Fruit fly (Drosophila melanogaster): ENCODE results near the gene CG3808.

DNA sequence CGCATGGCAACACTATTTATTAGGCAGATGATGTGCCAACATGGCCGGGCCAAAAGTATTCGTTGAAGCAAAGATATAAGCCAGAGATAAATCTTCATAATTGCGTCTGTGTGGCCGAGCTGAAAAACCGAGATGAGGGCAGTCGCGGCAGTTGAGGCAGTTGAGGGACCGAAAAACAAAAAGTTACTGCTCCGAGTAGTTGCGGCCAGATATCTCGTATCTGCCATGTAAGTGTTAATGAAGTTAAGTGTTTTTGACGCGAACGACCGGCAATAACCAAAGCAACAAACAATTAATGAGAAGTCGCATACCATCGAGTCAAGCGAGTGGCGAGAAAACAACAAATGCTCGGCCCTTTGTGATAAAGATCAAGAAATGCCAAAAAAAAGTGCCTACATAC is 14.4 kb upstream of the CG3808 start:
- TF ChIP-seq CG7045 (GFP tag; optimal IDR thresholded peaks at IDR 0.05) (no peak), toe (GFP tag; optimal IDR thresholded peaks at IDR 0.05) (no peak), CG12768 (GFP tag; optimal IDR thresholded peaks at IDR 0.05) (no peak), Hr96 (GFP tag; optimal IDR thresholded peaks at IDR 0.05) (no peak)
